Worm (Caenorhabditis elegans) whole organism, late embryonic: ENCODE data around the gene tmed-13.

Experiments
- F13H6.1 ChIP-seq: sonication (generic microtip); optimal IDR thresholded peaks from 2 replicates; lab custom pipeline; 2016; ENCODE audit warnings: missing genetic modification characterization, missing compliant biosample characterization
- K02D7.2 ChIP-seq: sonication (generic microtip); optimal IDR thresholded peaks from 2 replicates; lab custom pipeline; 2017; ENCODE audit warnings: mild to moderate bottlenecking, missing genetic modification characterization, missing compliant biosample characterization
- Y22D7AL.16 ChIP-seq: sonication (generic microtip); optimal IDR thresholded peaks from 2 replicates; lab custom pipeline; 2016; ENCODE audit warnings: missing genetic modification characterization, missing compliant biosample characterization
- ahr-1 ChIP-seq: sonication (generic microtip); optimal IDR thresholded peaks from 2 replicates; lab custom pipeline; 2016; ENCODE audit warnings: missing genetic modification characterization, missing compliant biosample characterization
- ceh-14 ChIP-seq: sonication (generic microtip); optimal IDR thresholded peaks from 2 replicates; lab custom pipeline; 2016; ENCODE audit warnings: missing genotype, missing genetic modification characterization, missing compliant biosample characterization
- ceh-19 ChIP-seq: fragments of 200-800 bp; sonication (Bioruptor generic); optimal IDR thresholded peaks from 2 replicates; lab custom pipeline; 2018; ENCODE audit warnings: mild to moderate bottlenecking, missing genetic modification characterization, missing compliant biosample characterization
- ceh-2 ChIP-seq: sonication (generic microtip); optimal IDR thresholded peaks from 2 replicates; lab custom pipeline; 2016; ENCODE audit warnings: missing genotype, missing genetic modification characterization, missing compliant biosample characterization
- ceh-22 ChIP-seq: sonication (generic microtip); optimal IDR thresholded peaks from 2 replicates; lab custom pipeline; 2017; ENCODE audit warnings: missing biosample characterization, missing genetic modification characterization
- ceh-30 ChIP-seq: fragments of 150-350 bp; optimal IDR thresholded peaks from 2 replicates; lab custom pipeline; 2014; ENCODE audit warnings: missing biosample characterization, missing genetic modification characterization
- ceh-31 ChIP-seq: sonication (generic microtip); optimal IDR thresholded peaks from 2 replicates; lab custom pipeline; 2016; ENCODE audit warnings: missing genetic modification characterization, missing compliant biosample characterization
- ceh-34 ChIP-seq: sonication (generic microtip); optimal IDR thresholded peaks from 2 replicates; lab custom pipeline; 2016; ENCODE audit warnings: mild to moderate bottlenecking, missing genetic modification characterization, missing compliant biosample characterization
- ceh-48 ChIP-seq: sonication (generic microtip); optimal IDR thresholded peaks from 2 replicates; lab custom pipeline; 2016; ENCODE audit warnings: missing genetic modification characterization, inconsistent platforms, missing compliant biosample characterization
- ceh-6 ChIP-seq: fragments of 200-800 bp; sonication (Bioruptor generic); optimal IDR thresholded peaks from 2 replicates; lab custom pipeline; 2018; ENCODE audit warnings: mild to moderate bottlenecking, missing genetic modification characterization, missing compliant biosample characterization
- ceh-9 ChIP-seq: sonication (generic microtip); optimal IDR thresholded peaks from 2 replicates; lab custom pipeline; 2016; ENCODE audit warnings: mild to moderate bottlenecking, missing genetic modification characterization, inconsistent platforms, missing compliant biosample characterization
- che-1 ChIP-seq: sonication (generic microtip); optimal IDR thresholded peaks from 2 replicates; lab custom pipeline; 2016; ENCODE audit warnings: mild to moderate bottlenecking, missing genetic modification characterization, missing compliant biosample characterization
- dmd-4 ChIP-seq: sonication (generic microtip); optimal IDR thresholded peaks from 2 replicates; lab custom pipeline; 2016; ENCODE audit warnings: borderline replicate concordance, missing genetic modification characterization, missing compliant biosample characterization
- dve-1 ChIP-seq: sonication (generic microtip); optimal IDR thresholded peaks from 2 replicates; lab custom pipeline; 2017; ENCODE audit warnings: antibody characterized with exemption, mild to moderate bottlenecking, missing genetic modification characterization, missing compliant biosample characterization
- elt-2 ChIP-seq: sonication (generic microtip); optimal IDR thresholded peaks from 2 replicates; lab custom pipeline; 2016; ENCODE audit warnings: missing genetic modification reagents, missing genetic modification characterization, missing compliant biosample characterization
- elt-4 ChIP-seq: sonication (generic microtip); optimal IDR thresholded peaks from 2 replicates; lab custom pipeline; 2016; ENCODE audit warnings: missing genetic modification characterization, missing compliant biosample characterization
- fax-1 ChIP-seq: sonication (generic microtip); optimal IDR thresholded peaks from 2 replicates; lab custom pipeline; 2016; ENCODE audit warnings: missing genotype, missing genetic modification characterization, missing compliant biosample characterization
- fkh-10 ChIP-seq: fragments of 150-350 bp; optimal IDR thresholded peaks from 2 replicates; lab custom pipeline; 2014; ENCODE audit warnings: missing biosample characterization, missing genetic modification reagents, missing genetic modification characterization
- fkh-6 ChIP-seq: sonication (generic microtip); optimal IDR thresholded peaks from 2 replicates; lab custom pipeline; 2016; ENCODE audit warnings: missing genetic modification characterization, missing compliant biosample characterization
- gmeb-2 ChIP-seq: sonication (generic microtip); optimal IDR thresholded peaks from 2 replicates; lab custom pipeline; 2016; ENCODE audit warnings: missing genetic modification characterization, inconsistent platforms, missing compliant biosample characterization
- hlh-30 ChIP-seq: sonication (generic microtip); optimal IDR thresholded peaks from 2 replicates; lab custom pipeline; 2017; ENCODE audit warnings: antibody characterized with exemption, missing genetic modification characterization, missing compliant biosample characterization; ENCODE audit not compliant: insufficient read depth
- hlh-6 ChIP-seq: sonication (generic microtip); optimal IDR thresholded peaks from 2 replicates; lab custom pipeline; 2016; ENCODE audit warnings: missing genotype, missing genetic modification characterization, missing compliant biosample characterization
- hlh-8 ChIP-seq: sonication (generic microtip); optimal IDR thresholded peaks from 2 replicates; lab custom pipeline; 2016; ENCODE audit warnings: missing genotype, missing genetic modification characterization, missing compliant biosample characterization
- mec-3 ChIP-seq: sonication (generic microtip); optimal IDR thresholded peaks from 2 replicates; lab custom pipeline; 2016; ENCODE audit warnings: borderline replicate concordance, missing genetic modification characterization, missing compliant biosample characterization
- nfya-1 ChIP-seq: sonication (generic microtip); optimal IDR thresholded peaks from 2 replicates; lab custom pipeline; 2017; ENCODE audit warnings: missing genetic modification characterization, mild to moderate bottlenecking, missing compliant biosample characterization, antibody characterized with exemption, moderate library complexity
- nhr-11 ChIP-seq: fragments of 150-350 bp; optimal IDR thresholded peaks from 2 replicates; lab custom pipeline; 2014; ENCODE audit warnings: missing biosample characterization, missing genetic modification characterization
- pax-1 ChIP-seq: fragments of 150-350 bp; optimal IDR thresholded peaks from 2 replicates; lab custom pipeline; 2014; ENCODE audit warnings: missing biosample characterization, missing genetic modification characterization
- pha-2 ChIP-seq: sonication (generic microtip); optimal IDR thresholded peaks from 2 replicates; lab custom pipeline; 2017; ENCODE audit warnings: mild to moderate bottlenecking, missing genetic modification characterization, missing compliant biosample characterization
- pha-4 ChIP-seq: fragments of 150-350 bp; optimal IDR thresholded peaks from 2 replicates; lab custom pipeline; 2018; ENCODE audit warnings: missing biosample characterization, missing genetic modification reagents, missing genetic modification characterization
- pqm-1 ChIP-seq: sonication (generic microtip); optimal IDR thresholded peaks from 2 replicates; lab custom pipeline; 2016; ENCODE audit warnings: missing genetic modification characterization, missing compliant biosample characterization
- ref-2 ChIP-seq: sonication (generic microtip); optimal IDR thresholded peaks from 2 replicates; lab custom pipeline; 2016; ENCODE audit warnings: missing genetic modification characterization, missing compliant biosample characterization
- sdc-2 ChIP-seq: sonication (generic microtip); optimal IDR thresholded peaks from 2 replicates; lab custom pipeline; 2016; ENCODE audit warnings: missing genotype, missing genetic modification characterization, missing compliant biosample characterization
- sox-4 ChIP-seq: sonication (generic microtip); optimal IDR thresholded peaks from 2 replicates; lab custom pipeline; 2017; ENCODE audit warnings: mild to moderate bottlenecking, missing genetic modification characterization, inconsistent platforms, missing compliant biosample characterization
- tbx-2 ChIP-seq: sonication (generic microtip); optimal IDR thresholded peaks from 2 replicates; lab custom pipeline; 2016; ENCODE audit warnings: missing genetic modification characterization, missing compliant biosample characterization
- ttx-3 ChIP-seq: sonication (generic microtip); optimal IDR thresholded peaks from 2 replicates; lab custom pipeline; 2016; ENCODE audit warnings: missing genetic modification reagents, missing genetic modification characterization, missing compliant biosample characterization
- unc-3 ChIP-seq, 2 experiments: fragments of 200-800 bp in 1 of 2; sonication (Bioruptor generic) in 1 of 2; sonication (generic microtip) in 1 of 2; conservative IDR thresholded peaks in 1 of 2; optimal IDR thresholded peaks in 1 of 2; 2 replicates each; pipeline versions ENCODE4 v1.3.6 to Lab custom; 2016 to 2022; ENCODE audit warnings: missing compliant biosample characterization in 2 of 2, missing genetic modification characterization in 2 of 2, missing genetic modification reagents in 1 of 2
- unc-42 ChIP-seq: sonication (generic microtip); optimal IDR thresholded peaks from 2 replicates; lab custom pipeline; 2016; ENCODE audit warnings: missing genotype, missing genetic modification characterization, missing compliant biosample characterization
- unc-55 ChIP-seq: sonication (generic microtip); optimal IDR thresholded peaks from 2 replicates; lab custom pipeline; 2017; ENCODE audit warnings: missing biosample characterization, missing genetic modification reagents, missing genetic modification characterization

The tmed-13 gene

ce11 chrIV:6480978-6481377 is 9.8 kb upstream of the tmed-13 start (continued):
- TF ChIP-seq elt-2 (tag; lab: Kevin White, UChicago) (peak; percentile 41), hlh-6 (tag; lab: Kevin White, UChicago) (no peak), sox-4 (tag; lab: Kevin White, UChicago) (peak; percentile 20), fkh-6 (tag; lab: Kevin White, UChicago) (peak; percentile 25), Y22D7AL.16 (tag; lab: Kevin White, UChicago) (no peak), ceh-2 (tag; lab: Kevin White, UChicago) (no peak), dve-1 (tag; lab: Kevin White, UChicago) (no peak), gmeb-2 (no peak), ref-2 (tag; lab: Kevin White, UChicago) (no peak), ceh-14 (tag; lab: Kevin White, UChicago) (no peak), ceh-19 (GFP tag; lab: Kevin White, UChicago) (no peak), tbx-2 (tag; lab: Kevin White, UChicago) (no peak), fkh-10 (GFP tag; lab: Kevin White, UChicago) (no peak)
- TF ChIP-seq, all 69 proteins: peak for 5

- TF ChIP-seq tbx-2 (tag; lab: Kevin White, UChicago) (no peak), ceh-22 (tag; lab: Kevin White, UChicago) (no peak), ceh-6 (GFP tag; lab: Kevin White, UChicago) (no peak), sdc-2 (tag; lab: Kevin White, UChicago) (no peak), dve-1 (tag; lab: Kevin White, UChicago) (no peak), che-1 (tag; lab: Kevin White, UChicago) (no peak), elt-4 (tag; lab: Kevin White, UChicago) (no peak), pha-2 (tag; lab: Kevin White, UChicago) (no peak), F13H6.1 (tag; lab: Kevin White, UChicago) (no peak), K02D7.2 (tag; lab: Kevin White, UChicago) (no peak), unc-3 (GFP tag; conservative IDR thresholded peaks at IDR 0.05; lab: Robert Waterston, UW) (no peak), unc-3 (tag; optimal IDR thresholded peaks at IDR 0.05; lab: Kevin White, UChicago) (no peak), ceh-14 (tag; lab: Kevin White, UChicago) (no peak), nhr-11 (no peak), ceh-9 (tag; lab: Kevin White, UChicago) (no peak), hlh-30 (tag; lab: Kevin White, UChicago) (no peak), dmd-4 (no peak), hlh-8 (tag; lab: Kevin White, UChicago) (no peak), hlh-6 (tag; lab: Kevin White, UChicago) (no peak)
These were observed 9.0 kb upstream of the tmed-13 start, which contains the start of gene tyr-6 for ce11 chrIV:6480221-6480620. TSS of gene tyr-6 (plus strand) at chrIV:6480521.

DNA sequence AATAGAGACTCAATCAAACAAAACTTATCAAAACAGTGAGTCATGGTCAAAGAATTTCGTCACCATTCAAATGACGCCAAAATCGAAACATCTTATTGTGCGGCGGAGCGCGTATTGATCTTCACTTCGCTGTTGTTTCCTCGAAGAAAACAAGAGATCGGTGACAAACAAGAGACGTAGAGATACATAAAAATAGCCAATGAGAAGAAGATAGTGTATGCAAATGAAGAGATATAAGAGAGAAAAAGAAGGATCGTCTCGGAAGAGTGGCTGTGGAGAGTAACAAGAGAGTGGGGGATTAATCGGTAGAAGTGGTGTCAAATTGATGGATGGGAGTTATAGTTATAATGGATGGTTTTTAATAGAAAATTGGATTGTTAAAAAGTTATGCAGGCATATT is 3.6 kb upstream of the tmed-13 start:
- TF ChIP-seq ahr-1 (tag; lab: Kevin White, UChicago) (no peak), pax-1 (tag; lab: Kevin White, UChicago) (peak; percentile 73), dmd-4 (no peak), pqm-1 (tag; lab: Kevin White, UChicago) (no peak), fax-1 (tag; lab: Kevin White, UChicago) (no peak), ceh-30 (no peak), unc-55 (peak; percentile 91), dve-1 (tag; lab: Kevin White, UChicago) (peak; percentile 20), tbx-2 (tag; lab: Kevin White, UChicago) (peak; percentile 60), ceh-48 (peak; percentile 66), ceh-34 (tag; lab: Kevin White, UChicago) (peak; percentile 41), ceh-9 (tag; lab: Kevin White, UChicago) (no peak), ceh-6 (GFP tag; lab: Kevin White, UChicago) (no peak), unc-42 (tag; lab: Kevin White, UChicago) (peak; percentile 43), mec-3 (tag; lab: Kevin White, UChicago) (no peak), ttx-3 (tag; lab: Kevin White, UChicago) (no peak), nfya-1 (tag; lab: Kevin White, UChicago) (peak; percentile 68), che-1 (tag; lab: Kevin White, UChicago) (no peak), ceh-14 (tag; lab: Kevin White, UChicago) (no peak), ceh-31 (tag; lab: Kevin White, UChicago) (peak; percentile 51), fkh-10 (GFP tag; lab: Kevin White, UChicago) (no peak), pha-4 (no peak)
